Worm (Caenorhabditis elegans) whole organism, L3 larva: ENCODE measurements around the gene T10G3.4.

ENCODE experiments used
- R02D3.7 ChIP-seq: fragments of 150-350 bp; optimal IDR thresholded peaks from 2 replicates; lab custom pipeline; 2014; ENCODE audit warnings: missing biosample characterization, missing genetic modification characterization
- aly-2 ChIP-seq: fragments of 150-350 bp; optimal IDR thresholded peaks from 2 replicates; lab custom pipeline; 2014; ENCODE audit warnings: missing biosample characterization, missing genetic modification characterization
- ama-1 ChIP-seq: fragments of 150-350 bp; optimal IDR thresholded peaks from 2 replicates; lab custom pipeline; 2018
- ceh-16 ChIP-seq: sonication (generic microtip); optimal IDR thresholded peaks from 2 replicates; lab custom pipeline; 2017; ENCODE audit warnings: missing biosample characterization, missing genetic modification characterization
- ceh-28 ChIP-seq: fragments of 150-350 bp; optimal IDR thresholded peaks from 2 replicates; lab custom pipeline; 2014; ENCODE audit warnings: missing biosample characterization, missing genetic modification reagents, missing genetic modification characterization
- ceh-9 ChIP-seq: sonication (generic microtip); optimal IDR thresholded peaks from 2 replicates; lab custom pipeline; 2018; ENCODE audit warnings: missing biosample characterization, missing genetic modification characterization
- daf-12 ChIP-seq: fragments of 150-350 bp; optimal IDR thresholded peaks from 2 replicates; lab custom pipeline; 2014; ENCODE audit warnings: missing biosample characterization, missing genetic modification reagents, missing genetic modification characterization
- elt-1 ChIP-seq: fragments of 150-350 bp; optimal IDR thresholded peaks from 2 replicates; lab custom pipeline; 2014; ENCODE audit warnings: missing biosample characterization, missing genetic modification characterization
- elt-2 ChIP-seq: sonication (generic microtip); optimal IDR thresholded peaks from 2 replicates; lab custom pipeline; 2016; ENCODE audit warnings: missing genetic modification reagents, mild to moderate bottlenecking, missing genetic modification characterization, missing compliant biosample characterization
- elt-3 ChIP-seq, 3 experiments: fragments of 150-350 bp in 1 of 3; sonication (generic microtip) in 2 of 3; optimal IDR thresholded peaks; 2 replicates in 2 of 3; 4 replicates in 1 of 3; lab custom pipeline; 2014 to 2017; ENCODE audit warnings: missing biosample characterization in 3 of 3, missing genetic modification characterization in 3 of 3
- fkh-10 ChIP-seq: sonication (generic microtip); optimal IDR thresholded peaks from 2 replicates; lab custom pipeline; 2017; ENCODE audit warnings: missing biosample characterization, missing genetic modification reagents, missing genetic modification characterization
- fkh-2 ChIP-seq: fragments of 150-350 bp; optimal IDR thresholded peaks from 2 replicates; lab custom pipeline; 2014; ENCODE audit warnings: missing biosample characterization, missing genetic modification reagents, missing genetic modification characterization
- fos-1 ChIP-seq: fragments of 150-350 bp; optimal IDR thresholded peaks from 2 replicates; lab custom pipeline; 2014; ENCODE audit warnings: missing biosample characterization, missing genetic modification characterization
- hmg-11 ChIP-seq: sonication (generic microtip); optimal IDR thresholded peaks from 2 replicates; lab custom pipeline; 2016; ENCODE audit warnings: missing genetic modification characterization, missing compliant biosample characterization
- jun-1 ChIP-seq: fragments of 150-350 bp; optimal IDR thresholded peaks from 2 replicates; lab custom pipeline; 2014; ENCODE audit warnings: missing biosample characterization, missing genetic modification reagents, missing genetic modification characterization
- lin-39 ChIP-seq: fragments of 150-350 bp; optimal IDR thresholded peaks from 2 replicates; lab custom pipeline; 2018; ENCODE audit warnings: missing biosample characterization, missing genetic modification reagents, missing genetic modification characterization
- lsy-12 ChIP-seq: sonication (generic microtip); optimal IDR thresholded peaks from 2 replicates; lab custom pipeline; 2016; ENCODE audit warnings: mild to moderate bottlenecking, missing genetic modification characterization, missing compliant biosample characterization
- mdl-1 ChIP-seq: fragments of 150-350 bp; optimal IDR thresholded peaks from 2 replicates; lab custom pipeline; 2014; ENCODE audit warnings: missing biosample characterization, missing genetic modification characterization
- mml-1 ChIP-seq: fragments of 150-350 bp; sonication (generic microtip); optimal IDR thresholded peaks from 3 replicates; lab custom pipeline; 2014; ENCODE audit warnings: missing biosample characterization, missing genetic modification characterization
- nfya-1 ChIP-seq: sonication (generic microtip); optimal IDR thresholded peaks from 2 replicates; lab custom pipeline; 2017; ENCODE audit warnings: missing genetic modification characterization, mild to moderate bottlenecking, missing compliant biosample characterization, antibody characterized with exemption, moderate library complexity; ENCODE audit not compliant: insufficient read depth
- nhr-11 ChIP-seq: fragments of 150-350 bp; optimal IDR thresholded peaks from 2 replicates; lab custom pipeline; 2014; ENCODE audit warnings: missing biosample characterization, missing genetic modification characterization
- nhr-12 ChIP-seq: fragments of 150-350 bp; optimal IDR thresholded peaks from 2 replicates; lab custom pipeline; 2014; ENCODE audit warnings: missing biosample characterization, missing genetic modification characterization
- nhr-23 ChIP-seq: fragments of 150-350 bp; optimal IDR thresholded peaks from 2 replicates; lab custom pipeline; 2014; ENCODE audit warnings: missing biosample characterization, missing genetic modification reagents, missing genetic modification characterization
- nhr-237 ChIP-seq: fragments of 150-350 bp; optimal IDR thresholded peaks from 2 replicates; lab custom pipeline; 2014; ENCODE audit warnings: missing biosample characterization, missing genetic modification characterization
- nhr-25 ChIP-seq: sonication (generic microtip); optimal IDR thresholded peaks from 2 replicates; lab custom pipeline; 2017; ENCODE audit warnings: missing biosample characterization, missing genetic modification characterization
- nhr-28 ChIP-seq: fragments of 150-350 bp; optimal IDR thresholded peaks from 2 replicates; lab custom pipeline; 2014; ENCODE audit warnings: missing biosample characterization, missing genetic modification characterization
- nhr-43 ChIP-seq: sonication (generic microtip); optimal IDR thresholded peaks from 2 replicates; lab custom pipeline; 2016; ENCODE audit warnings: mild to moderate bottlenecking, missing genetic modification characterization, missing compliant biosample characterization; ENCODE audit not compliant: poor library complexity, severe bottlenecking
- nhr-76 ChIP-seq: fragments of 150-350 bp; sonication (generic microtip); optimal IDR thresholded peaks from 5 replicates; lab custom pipeline; 2014; ENCODE audit warnings: missing biosample characterization, missing genetic modification characterization
- nhr-77 ChIP-seq: fragments of 150-350 bp; optimal IDR thresholded peaks from 2 replicates; lab custom pipeline; 2014; ENCODE audit warnings: missing biosample characterization, missing genetic modification characterization
- pha-4 ChIP-seq: fragments of 150-350 bp; optimal IDR thresholded peaks from 2 replicates; lab custom pipeline; 2014; ENCODE audit warnings: missing biosample characterization, missing genetic modification reagents, missing genetic modification characterization
- pqm-1 ChIP-seq: fragments of 150-350 bp; optimal IDR thresholded peaks from 2 replicates; lab custom pipeline; 2017; ENCODE audit warnings: missing biosample characterization, missing genetic modification characterization, inconsistent platforms
- sea-2 ChIP-seq: fragments of 150-350 bp; sonication (generic microtip); optimal IDR thresholded peaks from 4 replicates; lab custom pipeline; 2014; ENCODE audit warnings: missing biosample characterization, missing genetic modification reagents, missing genetic modification characterization
- tbx-2 ChIP-seq: sonication (generic microtip); optimal IDR thresholded peaks from 2 replicates; lab custom pipeline; 2016; ENCODE audit warnings: mild to moderate bottlenecking, missing genetic modification characterization, missing compliant biosample characterization
- unc-39 ChIP-seq: sonication (generic microtip); optimal IDR thresholded peaks from 4 replicates; lab custom pipeline; 2017; ENCODE audit warnings: missing biosample characterization, missing genetic modification characterization
- unc-62 ChIP-seq: fragments of 150-350 bp; sonication (generic microtip); optimal IDR thresholded peaks from 4 replicates; lab custom pipeline; 2014; ENCODE audit warnings: missing biosample characterization, missing genetic modification reagents, missing genetic modification characterization
- ztf-4 ChIP-seq: fragments of 150-350 bp; optimal IDR thresholded peaks from 2 replicates; lab custom pipeline; 2014; ENCODE audit warnings: missing biosample characterization, missing genetic modification characterization

Gene T10G3.4

ce11 chrV:13484339-13484738 is at the start of gene T10G3.4:
TSS of gene T10G3.4 (minus strand) at chrV:13484439.
- no peak for TF ChIP-seq aly-2
- no peak for TF ChIP-seq nhr-11 (tag; lab: Kevin White, UChicago)
- no peak for TF ChIP-seq nfya-1 (tag; lab: Kevin White, UChicago)
- no peak for TF ChIP-seq nhr-28 (tag; lab: Kevin White, UChicago)
- no peak for TF ChIP-seq nhr-237
- TF ChIP-seq nhr-77 (tag; lab: Kevin White, UChicago) = no peak
- TF ChIP-seq nhr-25 (tag; lab: Kevin White, UChicago) = no peak
- TF ChIP-seq, all 47 proteins: peak for 0

ce11 chrV:13532469-13532868 is 48.2 kb upstream of the T10G3.4 start:
- TF ChIP-seq hmg-11 (no peak), mml-1 (tag; lab: Kevin White, UChicago) (no peak), ceh-9 (tag; lab: Kevin White, UChicago) (no peak), pqm-1 (tag; lab: Kevin White, UChicago) (peak; percentile 32), elt-2 (tag; lab: Kevin White, UChicago) (peak; percentile 48), nhr-76 (tag; lab: Kevin White, UChicago) (no peak), tbx-2 (tag; lab: Kevin White, UChicago) (no peak), nhr-23 (tag; lab: Kevin White, UChicago) (no peak), fkh-2 (no peak), lsy-12 (tag; lab: Kevin White, UChicago) (no peak)

- no peak for TF ChIP-seq nhr-76 (tag; lab: Kevin White, UChicago)
- TF ChIP-seq pqm-1 (tag; lab: Kevin White, UChicago) = peak; percentile 87
- TF ChIP-seq ceh-16 = no peak
- no peak for TF ChIP-seq unc-62
- no peak for TF ChIP-seq nhr-43
- no peak for TF ChIP-seq lin-39
- no peak for TF ChIP-seq nfya-1 (tag; lab: Kevin White, UChicago)
- TF ChIP-seq elt-2 (tag; lab: Kevin White, UChicago) = peak; percentile 87
- TF ChIP-seq nhr-237 = no peak
- no peak for TF ChIP-seq sea-2 (GFP tag; lab: Kevin White, UChicago)
- no peak for TF ChIP-seq fkh-10 (GFP tag; lab: Kevin White, UChicago)
- TF ChIP-seq elt-3 (tag; optimal IDR thresholded peaks at IDR 0.05; lab: Kevin White, UChicago) = no peak
- TF ChIP-seq nhr-77 (tag; lab: Kevin White, UChicago) = no peak
- no peak for TF ChIP-seq hmg-11
- peak; percentile 30 for TF ChIP-seq jun-1 (tag; lab: Kevin White, UChicago)
- TF ChIP-seq fkh-2 = no peak
- TF ChIP-seq fos-1 = no peak
- no peak for TF ChIP-seq elt-1 (tag; lab: Kevin White, UChicago)
- TF ChIP-seq unc-39 (tag; lab: Kevin White, UChicago) = no peak
- TF ChIP-seq nhr-11 (tag; lab: Kevin White, UChicago) = no peak
- peak; percentile 81 for TF ChIP-seq pha-4 (tag; lab: Kevin White, UChicago)
- TF ChIP-seq mdl-1 (tag; lab: Kevin White, UChicago) = no peak
- TF ChIP-seq R02D3.7 = no peak
- no peak for TF ChIP-seq ceh-28 (tag; lab: Kevin White, UChicago)
These were observed 46.5 kb upstream of the T10G3.4 start, which contains the start of gene ttr-44 for ce11 chrV:13530698-13531097. TSS of gene ttr-44 (minus strand) at chrV:13530744.

DNA sequence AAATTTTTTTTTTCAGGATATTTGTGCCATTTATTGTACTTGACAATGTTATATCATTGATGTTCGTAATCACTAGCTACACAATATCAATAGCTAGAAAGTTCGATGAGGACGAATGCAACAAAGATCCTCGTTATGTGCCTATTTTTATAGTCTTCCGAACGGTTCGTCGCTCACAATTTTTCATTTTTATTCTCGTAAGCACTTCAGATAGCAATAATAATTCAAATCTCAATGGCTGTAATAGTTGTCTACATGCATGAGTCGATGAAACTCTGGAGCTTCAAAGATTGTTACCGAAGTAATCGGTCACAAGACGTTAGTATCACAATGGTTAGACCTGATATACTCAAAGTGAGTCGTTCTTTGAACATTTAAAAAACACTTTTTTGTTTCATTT is 44.9 kb upstream of the T10G3.4 start:
- no peak for TF ChIP-seq fkh-10 (GFP tag; lab: Kevin White, UChicago)
- TF ChIP-seq nfya-1 (tag; lab: Kevin White, UChicago) = no peak
- peak; percentile 31 for TF ChIP-seq pha-4 (tag; lab: Kevin White, UChicago)
- TF ChIP-seq jun-1 (tag; lab: Kevin White, UChicago) = peak; percentile 42
- peak; percentile 58 for TF ChIP-seq ama-1
- TF ChIP-seq R02D3.7 = no peak
- TF ChIP-seq pqm-1 (tag; lab: Kevin White, UChicago) = peak; percentile 68
- peak; percentile 35 for TF ChIP-seq elt-2 (tag; lab: Kevin White, UChicago)

- TF ChIP-seq ceh-28 (tag; lab: Kevin White, UChicago) (no peak), daf-12 (tag; lab: Kevin White, UChicago) (no peak), elt-1 (tag; lab: Kevin White, UChicago) (no peak), lin-39 (no peak), nhr-23 (tag; lab: Kevin White, UChicago) (no peak), fos-1 (no peak), nhr-237 (no peak), ama-1 (no peak), mml-1 (tag; lab: Kevin White, UChicago) (no peak), nhr-12 (tag; lab: Kevin White, UChicago) (no peak), nhr-43 (no peak), ztf-4 (tag; lab: Kevin White, UChicago) (no peak), mdl-1 (tag; lab: Kevin White, UChicago) (no peak)
These were observed 39.0 kb upstream of the T10G3.4 start, which contains the start of gene R11G10.3 for ce11 chrV:13523194-13523593. TSS of gene R11G10.3 (plus strand) at chrV:13523494.
